Worm (Caenorhabditis elegans) whole organism, late embryonic: ENCODE data around the gene sid-5.

Experiments
- K02D7.2 ChIP-seq: sonication (generic microtip); optimal IDR thresholded peaks from 2 replicates; lab custom pipeline; 2017; ENCODE audit warnings: mild to moderate bottlenecking, missing genetic modification characterization, missing compliant biosample characterization
- ceh-24 ChIP-seq: sonication (generic microtip); optimal IDR thresholded peaks from 2 replicates; lab custom pipeline; 2016; ENCODE audit warnings: mild to moderate bottlenecking, missing genetic modification characterization, missing compliant biosample characterization
- ceh-34 ChIP-seq: sonication (generic microtip); optimal IDR thresholded peaks from 2 replicates; lab custom pipeline; 2016; ENCODE audit warnings: mild to moderate bottlenecking, missing genetic modification characterization, missing compliant biosample characterization
- elt-4 ChIP-seq: sonication (generic microtip); optimal IDR thresholded peaks from 2 replicates; lab custom pipeline; 2016; ENCODE audit warnings: missing genetic modification characterization, missing compliant biosample characterization
- ets-4 ChIP-seq: sonication (generic microtip); optimal IDR thresholded peaks from 2 replicates; lab custom pipeline; 2016; ENCODE audit warnings: missing genetic modification characterization, missing compliant biosample characterization
- nhr-11 ChIP-seq: fragments of 150-350 bp; optimal IDR thresholded peaks from 2 replicates; lab custom pipeline; 2014; ENCODE audit warnings: missing biosample characterization, missing genetic modification characterization
- pqm-1 ChIP-seq: sonication (generic microtip); optimal IDR thresholded peaks from 2 replicates; lab custom pipeline; 2016; ENCODE audit warnings: missing genetic modification characterization, missing compliant biosample characterization
- sox-2 ChIP-seq: fragments of 200-800 bp; sonication (Bioruptor generic); IDR thresholded peaks from 2 replicates; pipeline ENCODE4 v1.3.6; 2022; ENCODE audit warnings: missing genetic modification reagents, missing genetic modification characterization, missing compliant biosample characterization
- tbx-2 ChIP-seq: sonication (generic microtip); optimal IDR thresholded peaks from 2 replicates; lab custom pipeline; 2016; ENCODE audit warnings: missing genetic modification characterization, missing compliant biosample characterization
- unc-42 ChIP-seq: sonication (generic microtip); optimal IDR thresholded peaks from 2 replicates; lab custom pipeline; 2016; ENCODE audit warnings: missing genotype, missing genetic modification characterization, missing compliant biosample characterization

DNA sequence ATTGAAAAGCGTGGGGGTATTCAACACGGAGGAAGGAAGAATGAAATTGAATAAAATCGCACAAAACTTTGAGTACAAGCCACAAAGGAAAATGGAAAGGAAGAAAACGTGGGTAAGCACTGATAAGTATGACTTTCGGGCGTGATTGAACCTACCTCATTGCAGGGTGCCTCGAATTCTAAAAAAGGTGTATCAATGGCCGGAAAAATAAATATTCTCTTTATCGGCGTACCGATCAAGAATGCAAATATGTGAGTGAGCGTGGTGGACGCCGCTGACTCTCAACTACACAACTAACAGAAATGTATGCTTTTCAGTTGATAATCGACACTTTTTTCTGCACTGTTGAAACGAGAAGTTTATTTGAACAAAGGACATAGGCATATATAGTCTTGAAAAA, 19.9 kb downstream of the sid-5 start, which contains the start of gene otpl-3:
- TF ChIP-seq ceh-24 (no peak), sox-2 (no peak), ets-4 (tag; lab: Kevin White, UChicago) (no peak), pqm-1 (tag; lab: Kevin White, UChicago) (no peak), ceh-34 (tag; lab: Kevin White, UChicago) (no peak), unc-42 (tag; lab: Kevin White, UChicago) (no peak), nhr-11 (tag; lab: Kevin White, UChicago) (no peak), elt-4 (tag; lab: Kevin White, UChicago) (no peak), K02D7.2 (tag; lab: Kevin White, UChicago) (no peak), tbx-2 (tag; lab: Kevin White, UChicago) (no peak)
